Fruit fly (Drosophila melanogaster): ENCODE results near the gene AIF.

Gene AIF

DNA sequence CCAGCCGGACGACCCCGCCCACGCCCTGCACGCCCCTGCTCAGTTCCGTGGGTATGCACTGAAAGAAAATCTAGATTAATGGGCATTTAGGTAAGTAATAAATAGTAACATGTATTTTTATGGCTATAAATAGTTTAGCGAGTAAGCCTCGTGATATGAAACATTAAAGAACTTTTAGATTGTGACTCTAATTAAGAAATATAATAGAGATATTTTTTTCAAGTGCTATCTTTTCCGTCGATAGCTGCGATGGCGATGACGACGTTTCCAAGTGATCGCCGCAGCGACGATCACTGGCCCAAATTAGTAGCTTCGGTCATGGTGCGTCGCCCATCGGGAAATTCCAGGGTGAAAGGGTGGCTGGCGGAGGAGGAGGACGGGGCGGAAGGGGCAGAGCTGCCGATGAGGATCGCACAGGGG lies 28.6 kb downstream of the AIF start:
- peak; percentile 54 for TF ChIP-seq Ets21C (GFP tag; optimal IDR thresholded peaks at IDR 0.05)
- peak; percentile 85 for TF ChIP-seq topi (GFP tag; optimal IDR thresholded peaks at IDR 0.05)
- peak; percentile 71 for TF ChIP-seq CG11762 (GFP tag; optimal IDR thresholded peaks at IDR 0.05; ENCODE audit: insufficient read depth)
- peak; percentile 73 for TF ChIP-seq CG11902 (GFP tag; optimal IDR thresholded peaks at IDR 0.05)
- peak; percentile 70 for TF ChIP-seq Hr39 (GFP tag; optimal IDR thresholded peaks at IDR 0.05)
- TF ChIP-seq salr (GFP tag; optimal IDR thresholded peaks at IDR 0.05) = peak; percentile 66 to 77
- peak; percentile 35 for TF ChIP-seq fd85E (GFP tag; optimal IDR thresholded peaks at IDR 0.05)
- peak; percentile 78 for TF ChIP-seq Gug (GFP tag; IDR thresholded peaks at IDR 0.05)
- peak; percentile 86 for TF ChIP-seq CG6792 (GFP tag; optimal IDR thresholded peaks at IDR 0.05)
- TF ChIP-seq CG4318 (GFP tag; optimal IDR thresholded peaks at IDR 0.05) = peak; percentile 78
- peak; percentile 88 for TF ChIP-seq CG3919 (GFP tag; optimal IDR thresholded peaks at IDR 0.05)
- peak; percentile 92 for TF ChIP-seq CG15336 (GFP tag; IDR thresholded peaks at IDR 0.05)
- peak; percentile 85 for TF ChIP-seq CG6808 (GFP tag; optimal IDR thresholded peaks at IDR 0.05)
- TF ChIP-seq CG34406 (GFP tag; optimal IDR thresholded peaks at IDR 0.05) = peak; percentile 87
- TF ChIP-seq Hr38 (GFP tag; optimal IDR thresholded peaks at IDR 0.05) = no peak
- peak; percentile 84 for TF ChIP-seq acj6 (GFP tag; optimal IDR thresholded peaks at IDR 0.05)
- TF ChIP-seq CG3032 (tag; optimal IDR thresholded peaks at IDR 0.05) = peak; percentile 86
- TF ChIP-seq CG31627 (GFP tag; optimal IDR thresholded peaks at IDR 0.05) = peak; percentile 67
- TF ChIP-seq Eip75B (GFP tag; optimal IDR thresholded peaks at IDR 0.05) = peak; percentile 87
- TF ChIP-seq CG11294 (GFP tag; IDR thresholded peaks at IDR 0.05) = peak; percentile 76
- peak; percentile 79 for TF ChIP-seq cyc (GFP tag; optimal IDR thresholded peaks at IDR 0.05)
- TF ChIP-seq fd59A (GFP tag; optimal IDR thresholded peaks at IDR 0.05) = peak; percentile 82
- TF ChIP-seq Met (GFP tag; optimal IDR thresholded peaks at IDR 0.05) = peak; percentile 76
- TF ChIP-seq fkh (GFP tag; optimal IDR thresholded peaks at IDR 0.05) = peak; percentile 16
- peak; percentile 79 for TF ChIP-seq Smox (GFP tag; optimal IDR thresholded peaks at IDR 0.05)
- TF ChIP-seq Sox15 (GFP tag; optimal IDR thresholded peaks at IDR 0.05) = peak; percentile 74
- peak; percentile 84 for TF ChIP-seq CG8632 (GFP tag; optimal IDR thresholded peaks at IDR 0.05)
- peak; percentile 84 for TF ChIP-seq CG1621 (tag; optimal IDR thresholded peaks at IDR 0.05)
- TF ChIP-seq Lpt (GFP tag; optimal IDR thresholded peaks at IDR 0.05) = peak; percentile 81
- TF ChIP-seq Eip93F (GFP tag; optimal IDR thresholded peaks at IDR 0.05) = no peak
- TF ChIP-seq lz (GFP tag; optimal IDR thresholded peaks at IDR 0.05) = peak; percentile 81
- peak; percentile 91 for TF ChIP-seq CG8119 (GFP tag; IDR thresholded peaks at IDR 0.05)
- TF ChIP-seq eg (GFP tag; IDR thresholded peaks at IDR 0.05) = peak; percentile 92
- TF ChIP-seq Sox102F (GFP tag; optimal IDR thresholded peaks at IDR 0.05) = peak; percentile 80
- TF ChIP-seq CG10631 (GFP tag; optimal IDR thresholded peaks at IDR 0.05) = peak; percentile 83
- TF ChIP-seq spab (GFP tag; optimal IDR thresholded peaks at IDR 0.05) = peak; percentile 79
- TF ChIP-seq CG32006 (GFP tag; optimal IDR thresholded peaks at IDR 0.05) = peak; percentile 89
- peak; percentile 89 for TF ChIP-seq achi (GFP tag; optimal IDR thresholded peaks at IDR 0.05)
- TF ChIP-seq CG7368 (GFP tag; optimal IDR thresholded peaks at IDR 0.05) = peak; percentile 77
- peak; percentile 55 for TF ChIP-seq vri (GFP tag; optimal IDR thresholded peaks at IDR 0.05)
- peak; percentile 82 for TF ChIP-seq Hr4 (GFP tag; optimal IDR thresholded peaks at IDR 0.05)
- TF ChIP-seq net (GFP tag; optimal IDR thresholded peaks at IDR 0.05) = peak; percentile 83
- peak; percentile 71 for TF ChIP-seq CG9139 (GFP tag; optimal IDR thresholded peaks at IDR 0.05)
- peak; percentile 65 for TF ChIP-seq dac (GFP tag; optimal IDR thresholded peaks at IDR 0.05)
- peak; percentile 82 for TF ChIP-seq Sox14 (GFP tag; optimal IDR thresholded peaks at IDR 0.05)
- TF ChIP-seq Blimp-1 (GFP tag; optimal IDR thresholded peaks at IDR 0.05) = peak; percentile 12
- TF ChIP-seq CG6276 (GFP tag; optimal IDR thresholded peaks at IDR 0.05) = peak; percentile 84
- peak; percentile 68 for TF ChIP-seq CG6854 (GFP tag; optimal IDR thresholded peaks at IDR 0.05)
- peak; percentile 72 for TF ChIP-seq CG16779 (tag; optimal IDR thresholded peaks at IDR 0.05)
- peak; percentile 72 for TF ChIP-seq CG8319 (GFP tag; optimal IDR thresholded peaks at IDR 0.05)
- TF ChIP-seq ss (GFP tag; optimal IDR thresholded peaks at IDR 0.05) = peak; percentile 72 to 83
- peak; percentile 94 for TF ChIP-seq svp (GFP tag)
